Worm (Caenorhabditis elegans) whole organism, L3 larva: Measurements from ENCODE around the gene sra-38.
A peak's percentile ranks its signal among the peaks of the same experiment; 100 is the strongest.

Experiments
- R02D3.7 ChIP-seq: fragments of 150-350 bp; optimal IDR thresholded peaks from 2 replicates; lab custom pipeline; 2014; ENCODE audit warnings: missing biosample characterization, missing genetic modification characterization
- ZK546.5 ChIP-seq: sonication (generic microtip); optimal IDR thresholded peaks from 2 replicates; lab custom pipeline; 2017; ENCODE audit warnings: missing biosample characterization, missing genetic modification characterization
- ama-1 ChIP-seq: fragments of 150-350 bp; optimal IDR thresholded peaks from 2 replicates; lab custom pipeline; 2018
- ceh-16 ChIP-seq: sonication (generic microtip); optimal IDR thresholded peaks from 2 replicates; lab custom pipeline; 2017; ENCODE audit warnings: missing biosample characterization, missing genetic modification characterization
- ceh-9 ChIP-seq: sonication (generic microtip); optimal IDR thresholded peaks from 2 replicates; lab custom pipeline; 2018; ENCODE audit warnings: missing biosample characterization, missing genetic modification characterization
- daf-12 ChIP-seq: fragments of 150-350 bp; optimal IDR thresholded peaks from 2 replicates; lab custom pipeline; 2014; ENCODE audit warnings: missing biosample characterization, missing genetic modification reagents, missing genetic modification characterization
- egl-5 ChIP-seq: fragments of 150-350 bp; optimal IDR thresholded peaks from 2 replicates; lab custom pipeline; 2017; ENCODE audit warnings: missing biosample characterization, missing genetic modification reagents, missing genetic modification characterization, inconsistent platforms
- elt-1 ChIP-seq: fragments of 150-350 bp; optimal IDR thresholded peaks from 2 replicates; lab custom pipeline; 2014; ENCODE audit warnings: missing biosample characterization, missing genetic modification characterization
- elt-2 ChIP-seq: sonication (generic microtip); optimal IDR thresholded peaks from 2 replicates; lab custom pipeline; 2016; ENCODE audit warnings: missing genetic modification reagents, mild to moderate bottlenecking, missing genetic modification characterization, missing compliant biosample characterization
- elt-3 ChIP-seq, 3 experiments: fragments of 150-350 bp in 1 of 3; sonication (generic microtip) in 2 of 3; optimal IDR thresholded peaks; 2 replicates in 2 of 3; 4 replicates in 1 of 3; lab custom pipeline; 2014 to 2017; ENCODE audit warnings: missing biosample characterization in 3 of 3, missing genetic modification characterization in 3 of 3
- eor-1 ChIP-seq, 2 experiments: fragments of 150-350 bp; optimal IDR thresholded peaks; 2 replicates each; lab custom pipeline; 2014 to 2018; ENCODE audit warnings: missing biosample characterization in 2 of 2, missing genetic modification characterization in 2 of 2
- fkh-2 ChIP-seq: fragments of 150-350 bp; optimal IDR thresholded peaks from 2 replicates; lab custom pipeline; 2014; ENCODE audit warnings: missing biosample characterization, missing genetic modification reagents, missing genetic modification characterization
- fos-1 ChIP-seq: fragments of 150-350 bp; optimal IDR thresholded peaks from 2 replicates; lab custom pipeline; 2014; ENCODE audit warnings: missing biosample characterization, missing genetic modification characterization
- hmg-11 ChIP-seq: sonication (generic microtip); optimal IDR thresholded peaks from 2 replicates; lab custom pipeline; 2016; ENCODE audit warnings: missing genetic modification characterization, missing compliant biosample characterization
- jun-1 ChIP-seq: fragments of 150-350 bp; optimal IDR thresholded peaks from 2 replicates; lab custom pipeline; 2014; ENCODE audit warnings: missing biosample characterization, missing genetic modification reagents, missing genetic modification characterization
- lin-15B ChIP-seq: fragments of 150-350 bp; optimal IDR thresholded peaks from 2 replicates; lab custom pipeline; 2014; ENCODE audit warnings: missing biosample characterization, missing genetic modification characterization
- lin-39 ChIP-seq: fragments of 150-350 bp; optimal IDR thresholded peaks from 2 replicates; lab custom pipeline; 2018; ENCODE audit warnings: missing biosample characterization, missing genetic modification reagents, missing genetic modification characterization
- lsy-12 ChIP-seq: sonication (generic microtip); optimal IDR thresholded peaks from 2 replicates; lab custom pipeline; 2016; ENCODE audit warnings: mild to moderate bottlenecking, missing genetic modification characterization, missing compliant biosample characterization
- mdl-1 ChIP-seq: fragments of 150-350 bp; optimal IDR thresholded peaks from 2 replicates; lab custom pipeline; 2014; ENCODE audit warnings: missing biosample characterization, missing genetic modification characterization
- nfya-1 ChIP-seq: sonication (generic microtip); optimal IDR thresholded peaks from 2 replicates; lab custom pipeline; 2017; ENCODE audit warnings: missing genetic modification characterization, mild to moderate bottlenecking, missing compliant biosample characterization, antibody characterized with exemption, moderate library complexity; ENCODE audit not compliant: insufficient read depth
- nhr-12 ChIP-seq: fragments of 150-350 bp; optimal IDR thresholded peaks from 2 replicates; lab custom pipeline; 2014; ENCODE audit warnings: missing biosample characterization, missing genetic modification characterization
- nhr-23 ChIP-seq: fragments of 150-350 bp; optimal IDR thresholded peaks from 2 replicates; lab custom pipeline; 2014; ENCODE audit warnings: missing biosample characterization, missing genetic modification reagents, missing genetic modification characterization
- nhr-237 ChIP-seq: fragments of 150-350 bp; optimal IDR thresholded peaks from 2 replicates; lab custom pipeline; 2014; ENCODE audit warnings: missing biosample characterization, missing genetic modification characterization
- nhr-25 ChIP-seq: sonication (generic microtip); optimal IDR thresholded peaks from 2 replicates; lab custom pipeline; 2017; ENCODE audit warnings: missing biosample characterization, missing genetic modification characterization
- nhr-43 ChIP-seq: sonication (generic microtip); optimal IDR thresholded peaks from 2 replicates; lab custom pipeline; 2016; ENCODE audit warnings: mild to moderate bottlenecking, missing genetic modification characterization, missing compliant biosample characterization; ENCODE audit not compliant: poor library complexity, severe bottlenecking
- nhr-67 ChIP-seq: fragments of 150-350 bp; optimal IDR thresholded peaks from 2 replicates; lab custom pipeline; 2014; ENCODE audit warnings: missing biosample characterization, missing genetic modification characterization
- nhr-76 ChIP-seq: fragments of 150-350 bp; sonication (generic microtip); optimal IDR thresholded peaks from 5 replicates; lab custom pipeline; 2014; ENCODE audit warnings: missing biosample characterization, missing genetic modification characterization
- pha-4 ChIP-seq: fragments of 150-350 bp; optimal IDR thresholded peaks from 2 replicates; lab custom pipeline; 2014; ENCODE audit warnings: missing biosample characterization, missing genetic modification reagents, missing genetic modification characterization
- pqm-1 ChIP-seq: fragments of 150-350 bp; optimal IDR thresholded peaks from 2 replicates; lab custom pipeline; 2017; ENCODE audit warnings: missing biosample characterization, missing genetic modification characterization, inconsistent platforms
- sea-2 ChIP-seq: fragments of 150-350 bp; sonication (generic microtip); optimal IDR thresholded peaks from 4 replicates; lab custom pipeline; 2014; ENCODE audit warnings: missing biosample characterization, missing genetic modification reagents, missing genetic modification characterization
- skn-1 ChIP-seq: fragments of 150-350 bp; optimal IDR thresholded peaks from 2 replicates; lab custom pipeline; 2014; ENCODE audit warnings: missing biosample characterization, missing genetic modification characterization
- snpc-4 ChIP-seq: fragments of 150-350 bp; optimal IDR thresholded peaks from 2 replicates; lab custom pipeline; 2014; ENCODE audit warnings: missing biosample characterization, missing genetic modification characterization
- tbx-2 ChIP-seq: sonication (generic microtip); optimal IDR thresholded peaks from 2 replicates; lab custom pipeline; 2016; ENCODE audit warnings: mild to moderate bottlenecking, missing genetic modification characterization, missing compliant biosample characterization
- unc-62 ChIP-seq: fragments of 150-350 bp; sonication (generic microtip); optimal IDR thresholded peaks from 4 replicates; lab custom pipeline; 2014; ENCODE audit warnings: missing biosample characterization, missing genetic modification reagents, missing genetic modification characterization
- zag-1 ChIP-seq: fragments of 150-350 bp; optimal IDR thresholded peaks from 2 replicates; lab custom pipeline; 2014; ENCODE audit warnings: missing biosample characterization, missing genetic modification characterization
- ztf-11 ChIP-seq: fragments of 150-350 bp; optimal IDR thresholded peaks from 2 replicates; lab custom pipeline; 2014; ENCODE audit warnings: missing biosample characterization, missing genetic modification characterization
- ztf-4 ChIP-seq: fragments of 150-350 bp; optimal IDR thresholded peaks from 2 replicates; lab custom pipeline; 2014; ENCODE audit warnings: missing biosample characterization, missing genetic modification characterization

The sra-38 gene

DNA sequence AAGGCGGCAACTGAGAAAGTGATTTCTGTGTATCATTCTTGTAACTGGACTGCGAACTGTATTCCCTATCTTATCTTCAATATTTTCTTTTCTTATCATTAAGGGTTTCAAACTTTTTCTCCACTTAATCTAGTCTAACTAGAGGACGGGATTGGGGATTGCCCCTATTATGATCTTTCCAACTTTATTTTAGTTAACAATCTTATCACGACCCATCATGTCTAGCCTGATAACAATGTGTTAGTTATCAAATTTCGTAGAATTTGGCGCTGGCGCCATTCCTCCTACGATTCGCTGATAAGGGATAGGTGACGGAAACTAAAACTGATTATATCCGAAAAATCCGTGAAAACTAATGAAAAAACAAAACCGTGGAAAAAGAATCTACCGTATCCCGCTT lies 37.4 kb upstream of the sra-38 start:
- TF ChIP-seq fkh-2 (tag; lab: Kevin White, UChicago) (no peak), tbx-2 (tag; lab: Kevin White, UChicago) (no peak), R02D3.7 (tag; lab: Kevin White, UChicago) (peak; percentile 66), zag-1 (tag; lab: Kevin White, UChicago) (no peak), jun-1 (tag; lab: Kevin White, UChicago) (no peak), nhr-67 (tag; lab: Kevin White, UChicago) (no peak), ZK546.5 (tag; lab: Kevin White, UChicago) (no peak), elt-2 (tag; lab: Kevin White, UChicago) (peak; percentile 85), ceh-9 (tag; lab: Kevin White, UChicago) (no peak), skn-1 (tag; lab: Kevin White, UChicago) (no peak), lin-15B (no peak), elt-3 (tag; optimal IDR thresholded peaks at IDR 0.05; lab: Kevin White, UChicago) (peak; percentile 69 to 99 (median 78)), eor-1 (tag; optimal IDR thresholded peaks at IDR 0.05; lab: Kevin White, UChicago) (no peak), ztf-11 (tag; lab: Kevin White, UChicago) (no peak), nhr-25 (tag; lab: Kevin White, UChicago) (no peak), unc-62 (GFP tag; lab: Kevin White, UChicago) (no peak), pqm-1 (tag; lab: Kevin White, UChicago) (peak; percentile 94), nhr-237 (tag; lab: Kevin White, UChicago) (no peak), snpc-4 (tag; lab: Kevin White, UChicago) (no peak)

DNA sequence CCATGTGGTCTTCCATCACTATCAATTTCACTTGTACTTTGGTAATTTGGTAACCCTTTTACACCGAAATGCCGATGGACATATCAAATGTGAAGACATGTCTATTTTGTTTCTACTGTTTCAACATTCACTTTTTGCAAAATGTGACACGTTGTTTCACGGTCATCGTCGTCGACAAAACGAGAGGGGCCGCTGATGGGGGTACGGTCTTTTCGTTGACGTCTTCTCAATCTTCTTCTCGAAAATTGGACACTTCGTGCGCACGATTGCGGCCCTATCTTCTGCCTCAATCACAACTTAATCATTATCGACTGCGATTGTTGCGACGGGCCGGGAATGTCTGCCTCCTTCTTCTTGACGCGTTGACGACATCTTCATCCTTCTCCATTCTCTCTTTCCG lies 36.8 kb upstream of the sra-38 start:
- TF ChIP-seq nhr-76 (tag; lab: Kevin White, UChicago), result no peak
- TF ChIP-seq lsy-12 (tag; lab: Kevin White, UChicago), result peak; percentile 21
- no peak for TF ChIP-seq ztf-11 (tag; lab: Kevin White, UChicago)
- no peak for TF ChIP-seq ceh-9 (tag; lab: Kevin White, UChicago)
- TF ChIP-seq nhr-12 (tag; lab: Kevin White, UChicago), result no peak
- peak in 2 of 3 experiments; percentile 12 to 59 for TF ChIP-seq elt-3 (tag; optimal IDR thresholded peaks at IDR 0.05; lab: Kevin White, UChicago)
- TF ChIP-seq nhr-237 (tag; lab: Kevin White, UChicago), result no peak
- TF ChIP-seq R02D3.7 (tag; lab: Kevin White, UChicago), result no peak
- TF ChIP-seq nhr-25 (tag; lab: Kevin White, UChicago), result peak; percentile 30
- no peak for TF ChIP-seq ceh-16 (tag; lab: Kevin White, UChicago)
- TF ChIP-seq egl-5 (tag; lab: Kevin White, UChicago), result no peak
- no peak for TF ChIP-seq nhr-67 (tag; lab: Kevin White, UChicago)
- no peak for TF ChIP-seq tbx-2 (tag; lab: Kevin White, UChicago)
- no peak for TF ChIP-seq ztf-4
- TF ChIP-seq unc-62 (GFP tag; lab: Kevin White, UChicago), result no peak
- peak; percentile 26 for TF ChIP-seq nhr-23 (tag; lab: Kevin White, UChicago)
- no peak for TF ChIP-seq hmg-11 (tag; lab: Kevin White, UChicago)
- TF ChIP-seq nhr-43 (tag; lab: Kevin White, UChicago), result peak; percentile 34
- no peak for TF ChIP-seq lin-39 (tag; lab: Kevin White, UChicago)
- no peak for TF ChIP-seq skn-1 (tag; lab: Kevin White, UChicago)

DNA sequence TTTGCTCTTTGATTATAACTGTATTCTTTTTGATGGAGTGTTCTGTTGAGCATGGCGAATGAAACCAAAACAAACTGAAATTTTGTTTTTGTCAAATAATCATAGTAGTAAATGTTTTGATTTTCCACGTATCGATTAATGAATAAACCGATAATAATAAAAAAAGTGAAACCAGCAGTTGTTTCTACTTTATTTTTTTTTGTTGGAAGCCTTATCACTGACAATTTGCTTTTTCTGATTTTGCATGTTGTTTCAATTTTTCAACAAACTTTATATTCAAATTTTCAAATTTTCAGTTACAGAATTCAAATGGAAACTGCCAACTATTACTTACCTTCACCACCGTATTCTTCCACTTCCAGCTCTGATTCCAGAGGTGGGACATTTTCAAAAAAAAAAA lies 34.6 kb upstream of the sra-38 start, which contains the start of gene elt-3:
Gene elt-3 (plus strand): TSS at position 301 of the 400 bp plus-strand sequence.
- TF ChIP-seq nhr-23 (tag; lab: Kevin White, UChicago), result no peak

DNA sequence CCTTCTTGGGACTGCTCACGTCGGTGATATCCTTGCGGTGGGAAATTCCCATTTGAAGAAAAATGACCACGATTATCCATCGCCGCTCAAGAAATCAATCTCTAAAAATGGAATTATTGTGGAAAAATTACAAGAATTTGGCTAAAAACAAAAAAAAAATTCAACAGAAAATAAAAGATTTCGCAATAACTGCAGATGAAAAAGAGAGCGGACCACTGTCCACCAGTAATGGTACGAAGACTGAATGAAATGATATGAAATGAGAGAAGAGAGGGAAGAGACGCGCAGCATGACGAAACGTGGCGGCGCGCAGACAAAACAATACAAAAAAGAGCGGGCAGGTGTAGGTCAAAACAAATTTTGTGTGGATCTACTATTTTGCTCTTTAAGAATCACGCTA lies 29.6 kb upstream of the sra-38 start, which contains the start of gene meg-1:
Gene meg-1 (minus strand): TSS at position 101 of the 400 bp plus-strand sequence.
- TF ChIP-seq egl-5 (tag; lab: Kevin White, UChicago), result no peak
- TF ChIP-seq nhr-67 (tag; lab: Kevin White, UChicago), result no peak
- no peak for TF ChIP-seq elt-1 (tag; lab: Kevin White, UChicago)
- no peak for TF ChIP-seq nfya-1 (tag; lab: Kevin White, UChicago)
- no peak for TF ChIP-seq ama-1 (lab: Kevin White, UChicago)
- TF ChIP-seq sea-2, result no peak
- TF ChIP-seq skn-1 (tag; lab: Kevin White, UChicago), result no peak
- no peak for TF ChIP-seq pha-4 (tag; lab: Kevin White, UChicago)
- TF ChIP-seq nhr-12 (tag; lab: Kevin White, UChicago), result no peak
- no peak for TF ChIP-seq snpc-4 (tag; lab: Kevin White, UChicago)
- TF ChIP-seq pqm-1 (tag; lab: Kevin White, UChicago), result no peak
- TF ChIP-seq daf-12 (tag; lab: Kevin White, UChicago), result no peak
- TF ChIP-seq mdl-1 (tag; lab: Kevin White, UChicago), result no peak
- TF ChIP-seq ceh-16 (tag; lab: Kevin White, UChicago), result no peak
- TF ChIP-seq fos-1 (tag; lab: Kevin White, UChicago), result no peak
